Worm (Caenorhabditis elegans): Measurements from ENCODE around the gene nos-2.

The nos-2 gene

DNA sequence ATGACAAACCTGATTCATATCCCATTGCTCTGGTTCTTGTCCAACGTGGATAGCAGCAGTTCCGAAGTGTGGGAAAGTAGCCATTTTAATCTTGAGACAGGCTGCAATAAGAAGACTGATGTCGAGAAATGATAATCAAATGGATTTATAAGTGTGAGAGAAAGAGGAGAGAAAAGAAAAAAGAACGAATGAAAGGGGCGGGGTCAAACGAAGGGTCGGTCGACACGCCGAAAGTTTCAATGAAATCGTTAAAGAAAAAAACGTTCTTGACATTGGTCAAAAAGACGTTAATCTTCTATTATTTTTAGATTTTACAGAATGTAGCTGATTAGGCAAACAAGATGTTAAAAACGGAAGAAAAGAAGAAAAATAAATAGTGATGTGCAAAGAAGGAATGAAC, 7.6 kb upstream of the nos-2 start, which contains the start of gene cth-2:
Gene cth-2 (minus strand): TSS at position 101 of the 400 bp plus-strand sequence.
- no peak for TF ChIP-seq C38D4.7 (GFP tag; optimal IDR thresholded peaks at IDR 0.05)
- no peak for TF ChIP-seq ceh-9 (tag; optimal IDR thresholded peaks at IDR 0.05)
- no peak for TF ChIP-seq K09A11.1 (tag; optimal IDR thresholded peaks at IDR 0.05; ENCODE audit: insufficient read depth)
- TF ChIP-seq lin-11 (tag; optimal IDR thresholded peaks at IDR 0.05) = no peak
- no peak for TF ChIP-seq tbx-2 (tag; optimal IDR thresholded peaks at IDR 0.05)
- TF ChIP-seq ztf-16 (tag; optimal IDR thresholded peaks at IDR 0.05) = no peak
- TF ChIP-seq ref-2 (tag; optimal IDR thresholded peaks at IDR 0.05) = no peak
- TF ChIP-seq pag-3 (tag; optimal IDR thresholded peaks at IDR 0.05; ENCODE audit: borderline replicate concordance) = no peak
- no peak for TF ChIP-seq pha-4 (tag; optimal IDR thresholded peaks at IDR 0.05)
- no peak for TF ChIP-seq dmd-4 (tag; optimal IDR thresholded peaks at IDR 0.05; ENCODE audit: borderline replicate concordance)
- TF ChIP-seq ceh-30 (tag; optimal IDR thresholded peaks at IDR 0.05) = no peak
- TF ChIP-seq rnt-1 (tag; optimal IDR thresholded peaks at IDR 0.05) = no peak
- no peak for TF ChIP-seq C08G9.2 (tag; optimal IDR thresholded peaks at IDR 0.05)

DNA sequence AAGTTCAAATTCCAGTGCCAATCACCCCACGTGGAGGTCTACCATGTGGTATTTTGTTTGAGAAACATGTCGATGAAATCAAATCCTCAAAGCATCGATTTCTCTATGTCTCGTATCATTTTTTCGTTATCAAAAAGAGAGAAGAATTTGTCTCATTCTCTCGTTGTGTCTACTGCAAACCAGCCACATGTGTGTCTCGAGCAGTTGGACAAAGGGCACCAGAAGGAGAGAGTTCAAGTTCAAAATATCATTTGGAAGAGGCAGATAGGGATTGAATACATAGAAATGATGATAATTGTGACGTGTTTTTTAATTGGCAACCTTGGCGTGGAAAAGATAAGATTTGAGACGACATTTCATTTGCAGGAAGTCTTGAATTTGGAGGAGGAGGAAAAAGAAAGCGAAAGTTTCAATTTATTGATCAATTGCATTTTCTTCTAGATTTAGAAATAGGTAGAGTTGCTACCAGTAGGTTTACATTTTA, 6.1 kb upstream of the nos-2 start:
- TF ChIP-seq dve-1 (tag; optimal IDR thresholded peaks at IDR 0.05) (no peak), elt-2 (tag; optimal IDR thresholded peaks at IDR 0.05) (peak; percentile 38), ztf-16 (tag; optimal IDR thresholded peaks at IDR 0.05) (no peak)

DNA sequence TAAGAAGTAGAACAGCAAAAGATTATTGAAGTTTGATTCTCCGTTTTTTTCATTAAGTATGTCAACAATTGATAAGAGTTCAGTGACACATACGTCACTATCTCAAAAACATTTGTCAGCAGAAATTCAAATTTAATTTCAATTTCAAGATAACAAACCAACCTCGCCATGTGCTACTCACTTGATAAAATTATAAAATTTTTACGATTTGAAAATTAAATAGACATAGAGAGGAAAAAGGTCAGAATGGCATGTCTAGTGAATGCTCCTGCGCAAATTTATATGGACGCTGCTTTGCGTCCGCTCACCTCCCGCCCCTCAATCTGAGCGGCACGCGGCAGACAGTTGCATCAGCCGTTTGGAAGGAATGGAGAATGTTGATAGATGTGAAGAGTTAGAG, 5.2 kb upstream of the nos-2 start:
- TF ChIP-seq elt-2 (tag; optimal IDR thresholded peaks at IDR 0.05) (peak; percentile 34), ceh-14 (tag; optimal IDR thresholded peaks at IDR 0.05) (no peak)

DNA sequence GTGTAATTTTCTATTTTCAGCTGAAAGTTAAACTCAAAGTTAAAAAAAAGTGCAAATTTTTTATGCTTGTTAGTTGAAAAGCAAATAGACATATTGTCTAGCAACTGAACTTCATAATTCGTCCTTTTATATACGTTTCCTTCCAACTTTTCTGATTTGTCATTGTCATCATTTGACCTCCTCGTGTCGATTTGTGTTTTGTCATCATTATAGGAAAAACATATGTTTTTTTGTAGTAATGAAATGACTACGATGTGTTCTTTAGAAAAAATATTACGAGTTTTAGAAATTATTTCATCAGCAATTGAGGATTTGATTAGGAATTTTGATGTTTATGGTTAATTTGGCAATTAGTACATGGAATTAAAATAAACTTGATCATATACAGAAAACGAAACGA, 4.6 kb upstream of the nos-2 start:
- TF ChIP-seq pha-4 (tag; optimal IDR thresholded peaks at IDR 0.05) (no peak), rnt-1 (tag; optimal IDR thresholded peaks at IDR 0.05) (no peak), syd-9 (tag; optimal IDR thresholded peaks at IDR 0.05) (no peak), ztf-16 (tag; optimal IDR thresholded peaks at IDR 0.05) (no peak), ets-4 (tag; optimal IDR thresholded peaks at IDR 0.05) (no peak), C08G9.2 (tag; optimal IDR thresholded peaks at IDR 0.05) (no peak), ceh-24 (tag; optimal IDR thresholded peaks at IDR 0.05) (no peak), tbx-2 (tag; optimal IDR thresholded peaks at IDR 0.05) (no peak), ceh-22 (tag; optimal IDR thresholded peaks at IDR 0.05) (no peak), unc-86 (tag; optimal IDR thresholded peaks at IDR 0.05) (no peak), ref-2 (tag; optimal IDR thresholded peaks at IDR 0.05) (no peak), sox-2 (GFP tag; IDR thresholded peaks at IDR 0.05) (no peak), eyg-1 (tag; optimal IDR thresholded peaks at IDR 0.05) (no peak), pag-3 (tag; optimal IDR thresholded peaks at IDR 0.05; ENCODE audit: borderline replicate concordance) (no peak), lim-6 (tag; optimal IDR thresholded peaks at IDR 0.05) (no peak), ceh-31 (tag; optimal IDR thresholded peaks at IDR 0.05) (no peak), dmd-4 (tag; optimal IDR thresholded peaks at IDR 0.05; ENCODE audit: borderline replicate concordance) (no peak)

DNA sequence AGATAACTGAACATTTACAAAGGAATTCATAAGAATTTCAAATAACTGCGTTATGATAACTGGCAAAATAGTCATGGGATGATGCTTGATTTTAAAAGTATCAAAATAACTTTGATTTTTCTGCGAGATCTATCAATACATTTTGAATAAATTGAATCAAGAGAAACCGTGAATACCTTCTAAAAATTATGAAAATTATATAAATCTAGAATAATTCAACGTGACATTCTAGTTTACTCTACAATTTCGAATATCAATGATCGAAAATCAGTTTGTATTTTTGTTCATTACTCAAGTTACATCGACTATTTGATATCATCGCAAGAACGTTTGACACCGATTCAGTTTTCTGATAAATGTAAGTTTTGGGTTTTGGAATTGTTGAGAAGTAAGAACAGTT, 3.7 kb upstream of the nos-2 start, which contains the start of gene acs-6:
Gene acs-6 (plus strand): TSS at position 301 of the 400 bp plus-strand sequence.
- no peak for TF ChIP-seq tbx-2 (tag; optimal IDR thresholded peaks at IDR 0.05)
- TF ChIP-seq nhr-232 (tag; optimal IDR thresholded peaks at IDR 0.05) = no peak
- TF ChIP-seq ceh-18 (tag; optimal IDR thresholded peaks at IDR 0.05) = no peak

DNA sequence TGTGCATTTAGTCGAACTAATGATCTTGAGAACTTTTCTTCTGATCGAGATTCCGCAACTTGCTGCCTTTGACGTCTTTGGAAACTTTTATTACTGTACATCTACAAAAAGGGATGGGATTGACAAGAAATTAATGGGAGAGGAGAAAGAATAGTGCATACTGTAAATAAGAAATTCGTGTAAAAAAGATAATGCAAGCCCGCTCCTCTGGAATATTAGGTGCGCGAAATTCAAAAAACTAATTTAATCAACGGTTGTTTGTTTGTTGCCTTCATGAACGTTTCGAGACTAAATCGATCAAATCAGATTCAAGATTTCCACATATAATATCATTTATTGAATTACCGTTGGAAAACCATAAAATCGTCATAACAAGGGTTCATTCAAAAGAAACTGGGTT, 4.4 kb downstream of the nos-2 start, which contains the start of gene him-14:
Gene him-14 (minus strand): TSS at position 101 of the 400 bp plus-strand sequence.
- TF ChIP-seq fax-1 (tag; optimal IDR thresholded peaks at IDR 0.05) (no peak), ceh-18 (tag; optimal IDR thresholded peaks at IDR 0.05) (no peak), gmeb-2 (tag; optimal IDR thresholded peaks at IDR 0.05) (no peak), ceh-9 (tag; optimal IDR thresholded peaks at IDR 0.05) (no peak), ttx-3 (tag; optimal IDR thresholded peaks at IDR 0.05) (no peak), K02D7.2 (tag; optimal IDR thresholded peaks at IDR 0.05) (no peak), hlh-6 (tag; optimal IDR thresholded peaks at IDR 0.05) (no peak), unc-42 (tag; optimal IDR thresholded peaks at IDR 0.05) (no peak)
